Fruit fly (Drosophila melanogaster) whole organism, adult: ENCODE data around the gene CG32457.

Experiments
- CG11617 ChIP-seq: fragments of 200-800 bp; sonication (Bioruptor generic); optimal IDR thresholded peaks from 2 replicates; lab custom pipeline; 2017; ENCODE audit warnings: mild to moderate bottlenecking, missing biosample characterization, missing genetic modification reagents, missing genetic modification characterization
- CG12768 ChIP-seq: fragments of 200-800 bp; sonication (Bioruptor generic); optimal IDR thresholded peaks from 2 replicates; lab custom pipeline; 2017; ENCODE audit warnings: missing biosample characterization, missing genetic modification characterization, mild to moderate bottlenecking, moderate library complexity, missing genetic modification reagents
- CG14711 ChIP-seq: fragments of 200-800 bp; sonication (Bioruptor generic); optimal IDR thresholded peaks from 2 replicates; lab custom pipeline; 2018; ENCODE audit warnings: missing biosample characterization, mild to moderate bottlenecking, missing genetic modification characterization, moderate library complexity
- CG1620 ChIP-seq: fragments of 200-800 bp; sonication (Bioruptor generic); optimal IDR thresholded peaks from 2 replicates; lab custom pipeline; 2016; ENCODE audit warnings: missing biosample characterization, missing genetic modification characterization
- CG5204 ChIP-seq: fragments of 200-800 bp; sonication (Bioruptor generic); optimal IDR thresholded peaks from 2 replicates; lab custom pipeline; 2016; ENCODE audit warnings: missing biosample characterization, missing genetic modification characterization
- CG7101 ChIP-seq: fragments of 200-800 bp; sonication (Bioruptor generic); optimal IDR thresholded peaks from 2 replicates; lab custom pipeline; 2018; ENCODE audit warnings: missing biosample characterization, mild to moderate bottlenecking, missing genetic modification characterization, moderate library complexity
- Mnt ChIP-seq: fragments of 200-800 bp; sonication (Bioruptor generic); optimal IDR thresholded peaks from 2 replicates; lab custom pipeline; 2016; ENCODE audit warnings: missing biosample characterization, mild to moderate bottlenecking, missing genetic modification characterization
- bab1 ChIP-seq: fragments of 200-800 bp; sonication (Bioruptor generic); optimal IDR thresholded peaks from 3 replicates; lab custom pipeline; 2019; ENCODE audit warnings: missing biosample characterization, mild to moderate bottlenecking, missing genetic modification characterization, moderate library complexity
- pad ChIP-seq: fragments of 200-800 bp; sonication (Bioruptor generic); optimal IDR thresholded peaks from 3 replicates; lab custom pipeline; 2017; ENCODE audit warnings: missing biosample characterization, missing genetic modification characterization, mild to moderate bottlenecking, moderate library complexity, missing genetic modification reagents
- toe ChIP-seq: fragments of 200-800 bp; sonication (Bioruptor generic); optimal IDR thresholded peaks from 2 replicates; lab custom pipeline; 2016; ENCODE audit warnings: missing biosample characterization, missing genetic modification characterization

DNA sequence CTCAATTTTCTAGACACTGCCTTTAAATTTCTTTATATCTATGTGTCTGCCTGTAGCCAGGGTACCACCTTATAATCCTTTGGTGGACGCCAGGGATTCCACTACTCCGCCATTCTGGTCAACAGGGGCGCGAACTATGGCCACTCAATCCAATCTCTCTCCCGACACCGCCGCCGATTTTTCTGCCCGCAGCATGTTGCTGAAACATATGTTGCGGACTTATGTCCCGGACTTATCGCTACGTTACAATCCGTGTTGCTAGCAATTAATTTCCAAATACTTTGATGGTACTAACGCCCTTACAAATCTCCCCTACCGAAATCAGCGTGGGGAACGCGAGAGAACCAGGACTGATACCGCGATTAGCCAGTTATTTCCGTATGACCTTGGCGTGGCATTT is 17.8 kb downstream of the CG32457 start:
- TF ChIP-seq CG12768 = no peak
- TF ChIP-seq pad (GFP tag; lab: Kevin White, UChicago) = no peak
- no peak for TF ChIP-seq CG11617 (GFP tag; lab: Kevin White, UChicago)
- TF ChIP-seq Mnt = no peak
- TF ChIP-seq CG14711 (tag; lab: Kevin White, UChicago) = no peak
- TF ChIP-seq bab1 (GFP tag; lab: Kevin White, UChicago) = no peak
- TF ChIP-seq CG5204 = no peak
- TF ChIP-seq toe (GFP tag; lab: Kevin White, UChicago) = no peak
- no peak for TF ChIP-seq CG1620 (GFP tag; lab: Kevin White, UChicago)
- TF ChIP-seq CG7101 = no peak
